Worm (Caenorhabditis elegans) whole organism, mixed stage, embryonic: ENCODE results near the gene clec-229.

Experiments used
- M03D4.4 ChIP-seq: sonication (generic microtip); optimal IDR thresholded peaks from 2 replicates; lab custom pipeline; 2017; ENCODE audit warnings: mild to moderate bottlenecking, missing genetic modification characterization, missing compliant biosample characterization
- bed-3 ChIP-seq: fragments of 200-800 bp; sonication (Bioruptor generic); optimal IDR thresholded peaks from 3 replicates; lab custom pipeline; 2018; ENCODE audit warnings: mild to moderate bottlenecking, missing genetic modification characterization, moderate library complexity, missing compliant biosample characterization
- blmp-1 ChIP-seq: fragments of 150-350 bp; optimal IDR thresholded peaks from 2 replicates; lab custom pipeline; 2014; ENCODE audit warnings: missing biosample characterization, missing genetic modification characterization
- ceh-39 ChIP-seq: fragments of 150-350 bp; optimal IDR thresholded peaks from 2 replicates; lab custom pipeline; 2014; ENCODE audit warnings: missing biosample characterization, missing genetic modification characterization
- ceh-43 ChIP-seq: fragments of 200-800 bp; sonication (Bioruptor generic); optimal IDR thresholded peaks from 2 replicates; lab custom pipeline; 2018; ENCODE audit warnings: mild to moderate bottlenecking, missing genetic modification characterization, moderate library complexity, missing compliant biosample characterization
- ceh-83 ChIP-seq: fragments of 200-800 bp; sonication (Bioruptor generic); optimal IDR thresholded peaks from 2 replicates; lab custom pipeline; 2018; ENCODE audit warnings: mild to moderate bottlenecking, missing genetic modification characterization, missing compliant biosample characterization
- ces-1 ChIP-seq: fragments of 150-350 bp; optimal IDR thresholded peaks from 2 replicates; lab custom pipeline; 2014; ENCODE audit warnings: missing biosample characterization, missing genetic modification reagents, missing genetic modification characterization
- cnd-1 ChIP-seq: fragments of 200-800 bp; sonication (Bioruptor generic); optimal IDR thresholded peaks from 2 replicates; lab custom pipeline; 2018; ENCODE audit warnings: mild to moderate bottlenecking, missing genetic modification characterization, missing compliant biosample characterization
- drap-1 ChIP-seq: fragments of 200-800 bp; sonication (Bioruptor generic); optimal IDR thresholded peaks from 3 replicates; lab custom pipeline; 2018; ENCODE audit warnings: mild to moderate bottlenecking, missing genetic modification characterization, missing compliant biosample characterization
- elt-1 ChIP-seq: sonication (generic microtip); optimal IDR thresholded peaks from 2 replicates; lab custom pipeline; 2017; ENCODE audit warnings: missing genetic modification characterization, mild to moderate bottlenecking, missing compliant biosample characterization, antibody characterized with exemption, moderate library complexity, borderline replicate concordance; ENCODE audit not compliant: insufficient read depth
- elt-3 ChIP-seq: fragments of 150-350 bp; optimal IDR thresholded peaks from 2 replicates; lab custom pipeline; 2014; ENCODE audit warnings: missing biosample characterization, missing genetic modification characterization
- flh-1 ChIP-seq: fragments of 200-800 bp; sonication (Bioruptor generic); optimal IDR thresholded peaks from 2 replicates; lab custom pipeline; 2018; ENCODE audit warnings: mild to moderate bottlenecking, missing genetic modification characterization, moderate library complexity, missing compliant biosample characterization
- ham-2 ChIP-seq: fragments of 200-800 bp; sonication (Bioruptor generic); optimal IDR thresholded peaks from 2 replicates; lab custom pipeline; 2018; ENCODE audit warnings: mild to moderate bottlenecking, missing genetic modification characterization, missing compliant biosample characterization
- hlh-1 ChIP-seq: fragments of 150-350 bp; optimal IDR thresholded peaks from 2 replicates; lab custom pipeline; 2014; ENCODE audit warnings: missing biosample characterization, missing genetic modification reagents, missing genetic modification characterization
- lin-32 ChIP-seq: fragments of 200-800 bp; sonication (Bioruptor generic); optimal IDR thresholded peaks from 2 replicates; lab custom pipeline; 2018; ENCODE audit warnings: mild to moderate bottlenecking, missing genetic modification characterization, missing compliant biosample characterization
- lsy-2 ChIP-seq: fragments of 150-350 bp; optimal IDR thresholded peaks from 2 replicates; lab custom pipeline; 2014; ENCODE audit warnings: missing biosample characterization, missing genetic modification characterization
- mab-5 ChIP-seq: fragments of 150-350 bp; optimal IDR thresholded peaks from 2 replicates; lab custom pipeline; 2014; ENCODE audit warnings: missing biosample characterization, missing genetic modification characterization
- mep-1 ChIP-seq: fragments of 150-350 bp; optimal IDR thresholded peaks from 2 replicates; lab custom pipeline; 2017; ENCODE audit warnings: missing biosample characterization, missing genetic modification reagents, missing genetic modification characterization, inconsistent platforms
- mls-2 ChIP-seq: sonication (generic microtip); optimal IDR thresholded peaks from 2 replicates; lab custom pipeline; 2016; ENCODE audit warnings: mild to moderate bottlenecking, missing genetic modification characterization, moderate library complexity, missing compliant biosample characterization
- nhr-12 ChIP-seq: fragments of 150-350 bp; optimal IDR thresholded peaks from 2 replicates; lab custom pipeline; 2014; ENCODE audit warnings: missing biosample characterization, missing genetic modification characterization
- nhr-2 ChIP-seq: fragments of 150-350 bp; optimal IDR thresholded peaks from 2 replicates; lab custom pipeline; 2014; ENCODE audit warnings: missing biosample characterization, missing genetic modification characterization
- nhr-237 ChIP-seq: fragments of 150-350 bp; optimal IDR thresholded peaks from 2 replicates; lab custom pipeline; 2014; ENCODE audit warnings: missing biosample characterization, missing genetic modification characterization
- nhr-28 ChIP-seq: fragments of 150-350 bp; optimal IDR thresholded peaks from 2 replicates; lab custom pipeline; 2014; ENCODE audit warnings: missing biosample characterization, missing genetic modification characterization
- nhr-76 ChIP-seq: sonication (generic microtip); optimal IDR thresholded peaks from 2 replicates; lab custom pipeline; 2017; ENCODE audit warnings: missing biosample characterization, missing genetic modification characterization
- pha-4 ChIP-seq: fragments of 150-350 bp; optimal IDR thresholded peaks from 2 replicates; lab custom pipeline; 2018; ENCODE audit warnings: missing biosample characterization, missing genetic modification reagents, missing genetic modification characterization
- snpc-4 ChIP-seq: fragments of 150-350 bp; optimal IDR thresholded peaks from 2 replicates; lab custom pipeline; 2014; ENCODE audit warnings: missing biosample characterization, missing genetic modification characterization
- sptf-1 ChIP-seq: sonication (generic microtip); optimal IDR thresholded peaks from 2 replicates; lab custom pipeline; 2017; ENCODE audit warnings: mild to moderate bottlenecking, missing genetic modification characterization, moderate library complexity, missing compliant biosample characterization
- unc-120 ChIP-seq: sonication (generic microtip); optimal IDR thresholded peaks from 2 replicates; lab custom pipeline; 2017; ENCODE audit warnings: missing genetic modification characterization, missing compliant biosample characterization; ENCODE audit not compliant: poor library complexity, severe bottlenecking
- unc-39 ChIP-seq: fragments of 150-350 bp; optimal IDR thresholded peaks from 2 replicates; lab custom pipeline; 2014; ENCODE audit warnings: missing biosample characterization, missing genetic modification characterization
- unc-62 ChIP-seq: fragments of 150-350 bp; optimal IDR thresholded peaks from 2 replicates; lab custom pipeline; 2014; ENCODE audit warnings: missing biosample characterization, missing genetic modification reagents, missing genetic modification characterization
- ztf-11 ChIP-seq: fragments of 150-350 bp; optimal IDR thresholded peaks from 2 replicates; lab custom pipeline; 2014; ENCODE audit warnings: missing biosample characterization, missing genetic modification characterization

The clec-229 gene

ce11 chrV:15377903-15378302, 36.6 kb upstream of the clec-229 start, which contains the start of gene srh-122:
Gene srh-122 (minus strand): TSS chrV:15378003.
- no peak for TF ChIP-seq mls-2 (tag; lab: Kevin White, UChicago)
- TF ChIP-seq ceh-83 = no peak
- TF ChIP-seq ham-2 (GFP tag; lab: Kevin White, UChicago) = no peak
- no peak for TF ChIP-seq nhr-76 (tag; lab: Kevin White, UChicago)
- TF ChIP-seq lin-32 (GFP tag; lab: Kevin White, UChicago) = no peak
- TF ChIP-seq lsy-2 = no peak
- no peak for TF ChIP-seq nhr-28 (tag; lab: Kevin White, UChicago)

ce11 chrV:15376223-15376622, 34.9 kb upstream of the clec-229 start, which contains the start of gene srh-52:
Gene srh-52 (minus strand): TSS chrV:15376323.
- TF ChIP-seq unc-62 (GFP tag; lab: Kevin White, UChicago) (no peak), nhr-28 (tag; lab: Kevin White, UChicago) (no peak), blmp-1 (tag; lab: Kevin White, UChicago) (no peak), flh-1 (GFP tag; lab: Kevin White, UChicago) (no peak), nhr-12 (tag; lab: Kevin White, UChicago) (no peak), nhr-2 (no peak), elt-3 (tag; lab: Kevin White, UChicago) (no peak), unc-120 (tag; lab: Kevin White, UChicago) (no peak), drap-1 (GFP tag; lab: Kevin White, UChicago) (no peak), snpc-4 (no peak), ces-1 (GFP tag; lab: Kevin White, UChicago) (no peak), bed-3 (GFP tag; lab: Kevin White, UChicago) (no peak)
- TF ChIP-seq, all 35 proteins: peak for 0

- TF ChIP-seq lsy-2 (no peak), nhr-28 (tag; lab: Kevin White, UChicago) (no peak), M03D4.4 (no peak), ces-1 (GFP tag; lab: Kevin White, UChicago) (no peak), hlh-1 (tag; lab: Kevin White, UChicago) (no peak), mls-2 (tag; lab: Kevin White, UChicago) (no peak), lin-32 (GFP tag; lab: Kevin White, UChicago) (no peak), cnd-1 (tag; lab: Kevin White, UChicago) (no peak), ceh-83 (no peak), elt-1 (tag; lab: Kevin White, UChicago) (no peak), pha-4 (tag; lab: Kevin White, UChicago) (no peak), drap-1 (GFP tag; lab: Kevin White, UChicago) (no peak), sptf-1 (tag; lab: Kevin White, UChicago) (no peak), ceh-43 (GFP tag; lab: Kevin White, UChicago) (no peak), unc-62 (GFP tag; lab: Kevin White, UChicago) (no peak), nhr-2 (no peak), snpc-4 (no peak), mab-5 (tag; lab: Kevin White, UChicago) (no peak)
Observed at ce11 chrV:15369707-15370106, 28.4 kb upstream of the clec-229 start, which contains the start of gene nhr-269. Gene nhr-269 (minus strand): TSS chrV:15369807.

ce11 chrV:15367770-15368169, 26.5 kb upstream of the clec-229 start:
- no peak for TF ChIP-seq nhr-237 (tag; lab: Kevin White, UChicago)
- no peak for TF ChIP-seq sptf-1 (tag; lab: Kevin White, UChicago)
- no peak for TF ChIP-seq unc-39
- no peak for TF ChIP-seq ceh-39
- no peak for TF ChIP-seq pha-4 (tag; lab: Kevin White, UChicago)
- TF ChIP-seq mep-1 (tag; lab: Kevin White, UChicago) = no peak
- no peak for TF ChIP-seq nhr-12 (tag; lab: Kevin White, UChicago)

- TF ChIP-seq hlh-1 (tag; lab: Kevin White, UChicago) = peak; percentile 32
Observed at ce11 chrV:15361412-15361811, 20.1 kb upstream of the clec-229 start, which contains the start of gene ech-1.1. Gene ech-1.1 (minus strand): TSS chrV:15361512.

ce11 chrV:15354648-15355047, 13.3 kb upstream of the clec-229 start, which contains the start of gene C29F3.7:
Gene C29F3.7 (plus strand): TSS chrV:15354901.
- TF ChIP-seq drap-1 (GFP tag; lab: Kevin White, UChicago) (no peak), ceh-83 (no peak), unc-120 (tag; lab: Kevin White, UChicago) (no peak), nhr-28 (tag; lab: Kevin White, UChicago) (no peak), mls-2 (tag; lab: Kevin White, UChicago) (no peak), ztf-11 (tag; lab: Kevin White, UChicago) (no peak), ces-1 (GFP tag; lab: Kevin White, UChicago) (no peak)
- TF ChIP-seq, all 35 proteins: peak for 0
